Worm (Caenorhabditis elegans): ENCODE results near the gene srh-296.

The srh-296 gene

ce11 chrV:17783542-17783941, 26.6 kb upstream of the srh-296 start, which contains the start of gene srab-12:
Gene srab-12 (minus strand): TSS chrV:17783642.
- TF ChIP-seq tbx-2 (tag; optimal IDR thresholded peaks at IDR 0.05) (no peak), lin-39 (tag; optimal IDR thresholded peaks at IDR 0.05) (no peak), alr-1 (tag; optimal IDR thresholded peaks at IDR 0.05; ENCODE audit: borderline replicate concordance) (no peak), nhr-237 (tag; optimal IDR thresholded peaks at IDR 0.05) (no peak), efl-1 (optimal IDR thresholded peaks at IDR 0.05) (no peak), efl-1 (GFP tag; optimal IDR thresholded peaks at IDR 0.05 in 1 of 2) (no peak), fkh-10 (GFP tag; optimal IDR thresholded peaks at IDR 0.05) (no peak), nhr-90 (tag; optimal IDR thresholded peaks at IDR 0.05; ENCODE audit: poor library complexity) (no peak), hlh-4 (tag; optimal IDR thresholded peaks at IDR 0.05) (no peak), zip-4 (GFP tag; optimal IDR thresholded peaks at IDR 0.05) (no peak), lin-35 (GFP tag; optimal IDR thresholded peaks at IDR 0.05) (no peak)

DNA sequence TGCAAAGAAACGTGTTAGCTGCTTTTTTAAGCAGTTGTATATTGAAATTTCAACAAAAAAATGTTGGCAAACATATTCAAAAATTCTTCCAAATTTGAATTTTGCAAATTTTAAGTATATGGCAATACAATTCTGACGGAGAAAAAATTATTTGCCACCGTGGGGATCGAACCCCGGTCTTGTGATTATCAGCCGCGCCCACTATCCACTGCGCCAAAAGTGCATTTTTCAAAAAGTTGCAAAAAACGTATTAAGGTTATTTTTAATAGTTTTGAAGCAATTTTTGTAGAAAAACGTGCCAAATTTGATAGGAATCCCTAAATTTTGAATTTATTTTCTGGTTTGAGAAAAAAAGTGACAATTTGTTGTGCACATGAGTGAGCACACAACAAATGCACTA, 25.8 kb upstream of the srh-296 start:
- TF ChIP-seq efl-3 (GFP tag; optimal IDR thresholded peaks at IDR 0.05) (no peak), nhr-12 (tag; optimal IDR thresholded peaks at IDR 0.05) (no peak), nhr-20 (tag; optimal IDR thresholded peaks at IDR 0.05) (no peak), mab-9 (GFP tag; IDR thresholded peaks at IDR 0.05) (no peak), unc-62 (GFP tag; optimal IDR thresholded peaks at IDR 0.05) (no peak), ceh-90 (tag; optimal IDR thresholded peaks at IDR 0.05) (no peak), unc-30 (tag; optimal IDR thresholded peaks at IDR 0.05) (no peak), unc-130 (tag; optimal IDR thresholded peaks at IDR 0.05) (no peak), nhr-77 (tag; optimal IDR thresholded peaks at IDR 0.05) (no peak), pqm-1 (tag; optimal IDR thresholded peaks at IDR 0.05) (no peak)

DNA sequence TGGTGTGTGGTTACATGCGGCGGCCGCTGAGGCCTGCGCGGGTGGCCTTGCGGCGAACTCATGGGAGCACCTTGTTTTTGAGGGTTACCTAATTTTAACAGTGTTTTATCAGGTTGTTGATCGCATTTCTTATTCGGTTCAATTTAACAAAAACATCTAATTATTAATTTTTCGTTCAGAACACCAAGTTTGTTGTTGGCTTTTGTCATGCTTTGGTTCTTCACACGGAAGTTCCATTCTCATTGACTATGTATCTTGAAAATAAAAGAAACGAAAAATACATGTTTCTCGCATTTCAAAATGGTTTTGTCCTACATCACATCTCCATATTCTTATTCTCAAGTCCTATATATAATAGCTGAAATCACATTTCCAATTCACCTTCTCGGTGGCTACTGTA, 20.0 kb upstream of the srh-296 start, which contains the start of gene srh-290:
Gene srh-290, plus strand, starts transcription at position 301 of the 400 bp plus-strand sequence.
- no peak for TF ChIP-seq lin-13 (GFP tag; optimal IDR thresholded peaks at IDR 0.05)
- TF ChIP-seq mep-1 (tag; optimal IDR thresholded peaks at IDR 0.05): no peak
- no peak for TF ChIP-seq grh-1 (GFP tag; IDR thresholded peaks at IDR 0.05)
- no peak for TF ChIP-seq nhr-28 (tag; optimal IDR thresholded peaks at IDR 0.05)
- TF ChIP-seq ztf-11 (tag; optimal IDR thresholded peaks at IDR 0.05): no peak
- no peak for TF ChIP-seq unc-98 (GFP tag; IDR thresholded peaks at IDR 0.05)
- no peak for TF ChIP-seq ceh-90 (tag; optimal IDR thresholded peaks at IDR 0.05)
- no peak for TF ChIP-seq fkh-4 (tag; optimal IDR thresholded peaks at IDR 0.05; ENCODE audit: borderline replicate concordance)
- TF ChIP-seq blmp-1 (tag; optimal IDR thresholded peaks at IDR 0.05): no peak
- TF ChIP-seq zip-4 (GFP tag; optimal IDR thresholded peaks at IDR 0.05): no peak
- no peak for TF ChIP-seq nhr-84 (tag; optimal IDR thresholded peaks at IDR 0.05)
- TF ChIP-seq hlh-17 (GFP tag; optimal IDR thresholded peaks at IDR 0.05; ENCODE audit: borderline replicate concordance): no peak
- TF ChIP-seq jun-1 (tag; optimal IDR thresholded peaks at IDR 0.05): no peak
- no peak for TF ChIP-seq nhr-12 (tag; optimal IDR thresholded peaks at IDR 0.05)
- TF ChIP-seq nhr-11 (tag; optimal IDR thresholded peaks at IDR 0.05): no peak

- TF ChIP-seq elt-3 (tag; optimal IDR thresholded peaks at IDR 0.05): no peak
- no peak for TF ChIP-seq snpc-4 (tag; optimal IDR thresholded peaks at IDR 0.05)
- no peak for TF ChIP-seq lin-14 (GFP tag; optimal IDR thresholded peaks at IDR 0.05)
- no peak for TF ChIP-seq nhr-71 (tag; optimal IDR thresholded peaks at IDR 0.05)
- TF ChIP-seq unc-62 (GFP tag; optimal IDR thresholded peaks at IDR 0.05): no peak
- TF ChIP-seq dsc-1 (tag; optimal IDR thresholded peaks at IDR 0.05): no peak
- TF ChIP-seq fos-1 (tag; optimal IDR thresholded peaks at IDR 0.05): no peak
These were observed 16.2 kb upstream of the srh-296 start, which contains the start of gene srh-289 for ce11 chrV:17793986-17794385. Gene srh-289 (minus strand): TSS chrV:17794086.
